Fruit fly (Drosophila melanogaster): ENCODE results near the gene uif.

DNA sequence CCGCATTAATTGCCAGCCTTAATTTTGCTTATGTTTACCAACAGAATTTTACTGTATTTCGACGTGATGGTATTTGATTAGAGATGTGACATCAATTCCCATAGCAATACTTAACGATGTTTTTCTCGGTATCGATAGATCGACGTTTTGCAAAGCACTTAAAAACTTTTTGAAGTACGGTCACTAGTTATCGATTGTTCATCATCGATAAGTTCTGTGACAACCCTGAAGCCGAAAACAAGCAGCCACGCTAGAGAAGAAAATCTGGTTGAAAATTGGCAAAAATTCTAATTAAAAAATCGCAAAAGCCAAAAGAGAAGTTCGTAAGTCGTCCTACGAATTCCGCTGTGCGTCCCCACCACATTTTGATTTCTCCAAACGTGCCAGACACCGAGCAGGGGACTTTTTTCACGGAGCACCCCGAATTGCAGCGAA lies 22.4 kb upstream of the uif start, which contains the start of the genes Rab30 and Caper:
- TF ChIP-seq psq (optimal IDR thresholded peaks at IDR 0.05) (no peak), pan (optimal IDR thresholded peaks at IDR 0.05) (no peak), Dll (optimal IDR thresholded peaks at IDR 0.05) (no peak), CG8478 (optimal IDR thresholded peaks at IDR 0.05) (no peak), usp (GFP tag; optimal IDR thresholded peaks at IDR 0.05) (no peak)
